Worm (Caenorhabditis elegans) whole organism, L3 larva: ENCODE results near the gene gta-1.
A peak's percentile ranks its signal among the peaks of the same experiment; 100 is the strongest.

ENCODE experiments used
- R02D3.7 ChIP-seq: fragments of 150-350 bp; optimal IDR thresholded peaks from 2 replicates; lab custom pipeline; 2014; ENCODE audit warnings: missing biosample characterization, missing genetic modification characterization
- ZK546.5 ChIP-seq: sonication (generic microtip); optimal IDR thresholded peaks from 2 replicates; lab custom pipeline; 2017; ENCODE audit warnings: missing biosample characterization, missing genetic modification characterization
- ama-1 ChIP-seq: fragments of 150-350 bp; optimal IDR thresholded peaks from 2 replicates; lab custom pipeline; 2018
- ceh-28 ChIP-seq: fragments of 150-350 bp; optimal IDR thresholded peaks from 2 replicates; lab custom pipeline; 2014; ENCODE audit warnings: missing biosample characterization, missing genetic modification reagents, missing genetic modification characterization
- ceh-9 ChIP-seq: sonication (generic microtip); optimal IDR thresholded peaks from 2 replicates; lab custom pipeline; 2018; ENCODE audit warnings: missing biosample characterization, missing genetic modification characterization
- daf-12 ChIP-seq: fragments of 150-350 bp; optimal IDR thresholded peaks from 2 replicates; lab custom pipeline; 2014; ENCODE audit warnings: missing biosample characterization, missing genetic modification reagents, missing genetic modification characterization
- egl-27 ChIP-seq: sonication (generic microtip); optimal IDR thresholded peaks from 4 replicates; lab custom pipeline; 2017; ENCODE audit warnings: missing biosample characterization, missing genetic modification reagents, missing genetic modification characterization
- elt-1 ChIP-seq: fragments of 150-350 bp; optimal IDR thresholded peaks from 2 replicates; lab custom pipeline; 2014; ENCODE audit warnings: missing biosample characterization, missing genetic modification characterization
- elt-3 ChIP-seq, 3 experiments: fragments of 150-350 bp in 1 of 3; sonication (generic microtip) in 2 of 3; optimal IDR thresholded peaks; 2 replicates in 2 of 3; 4 replicates in 1 of 3; lab custom pipeline; 2014 to 2017; ENCODE audit warnings: missing biosample characterization in 3 of 3, missing genetic modification characterization in 3 of 3
- eor-1 ChIP-seq, 2 experiments: fragments of 150-350 bp; optimal IDR thresholded peaks; 2 replicates each; lab custom pipeline; 2014 to 2018; ENCODE audit warnings: missing biosample characterization in 2 of 2, missing genetic modification characterization in 2 of 2
- fkh-10 ChIP-seq: sonication (generic microtip); optimal IDR thresholded peaks from 2 replicates; lab custom pipeline; 2017; ENCODE audit warnings: missing biosample characterization, missing genetic modification reagents, missing genetic modification characterization
- fkh-2 ChIP-seq: fragments of 150-350 bp; optimal IDR thresholded peaks from 2 replicates; lab custom pipeline; 2014; ENCODE audit warnings: missing biosample characterization, missing genetic modification reagents, missing genetic modification characterization
- fos-1 ChIP-seq: fragments of 150-350 bp; optimal IDR thresholded peaks from 2 replicates; lab custom pipeline; 2014; ENCODE audit warnings: missing biosample characterization, missing genetic modification characterization
- hmg-11 ChIP-seq: sonication (generic microtip); optimal IDR thresholded peaks from 2 replicates; lab custom pipeline; 2016; ENCODE audit warnings: missing genetic modification characterization, missing compliant biosample characterization
- lin-15B ChIP-seq: fragments of 150-350 bp; optimal IDR thresholded peaks from 2 replicates; lab custom pipeline; 2014; ENCODE audit warnings: missing biosample characterization, missing genetic modification characterization
- lin-39 ChIP-seq: fragments of 150-350 bp; optimal IDR thresholded peaks from 2 replicates; lab custom pipeline; 2018; ENCODE audit warnings: missing biosample characterization, missing genetic modification reagents, missing genetic modification characterization
- lsy-12 ChIP-seq: sonication (generic microtip); optimal IDR thresholded peaks from 2 replicates; lab custom pipeline; 2016; ENCODE audit warnings: mild to moderate bottlenecking, missing genetic modification characterization, missing compliant biosample characterization
- mdl-1 ChIP-seq: fragments of 150-350 bp; optimal IDR thresholded peaks from 2 replicates; lab custom pipeline; 2014; ENCODE audit warnings: missing biosample characterization, missing genetic modification characterization
- mml-1 ChIP-seq: fragments of 150-350 bp; sonication (generic microtip); optimal IDR thresholded peaks from 3 replicates; lab custom pipeline; 2014; ENCODE audit warnings: missing biosample characterization, missing genetic modification characterization
- nfya-1 ChIP-seq: sonication (generic microtip); optimal IDR thresholded peaks from 2 replicates; lab custom pipeline; 2017; ENCODE audit warnings: missing genetic modification characterization, mild to moderate bottlenecking, missing compliant biosample characterization, antibody characterized with exemption, moderate library complexity; ENCODE audit not compliant: insufficient read depth
- nhr-12 ChIP-seq: fragments of 150-350 bp; optimal IDR thresholded peaks from 2 replicates; lab custom pipeline; 2014; ENCODE audit warnings: missing biosample characterization, missing genetic modification characterization
- nhr-237 ChIP-seq: fragments of 150-350 bp; optimal IDR thresholded peaks from 2 replicates; lab custom pipeline; 2014; ENCODE audit warnings: missing biosample characterization, missing genetic modification characterization
- nhr-28 ChIP-seq: fragments of 150-350 bp; optimal IDR thresholded peaks from 2 replicates; lab custom pipeline; 2014; ENCODE audit warnings: missing biosample characterization, missing genetic modification characterization
- nhr-43 ChIP-seq: sonication (generic microtip); optimal IDR thresholded peaks from 2 replicates; lab custom pipeline; 2016; ENCODE audit warnings: mild to moderate bottlenecking, missing genetic modification characterization, missing compliant biosample characterization; ENCODE audit not compliant: poor library complexity, severe bottlenecking
- nhr-67 ChIP-seq: fragments of 150-350 bp; optimal IDR thresholded peaks from 2 replicates; lab custom pipeline; 2014; ENCODE audit warnings: missing biosample characterization, missing genetic modification characterization
- sea-2 ChIP-seq: fragments of 150-350 bp; sonication (generic microtip); optimal IDR thresholded peaks from 4 replicates; lab custom pipeline; 2014; ENCODE audit warnings: missing biosample characterization, missing genetic modification reagents, missing genetic modification characterization
- snpc-4 ChIP-seq: fragments of 150-350 bp; optimal IDR thresholded peaks from 2 replicates; lab custom pipeline; 2014; ENCODE audit warnings: missing biosample characterization, missing genetic modification characterization
- unc-39 ChIP-seq: sonication (generic microtip); optimal IDR thresholded peaks from 4 replicates; lab custom pipeline; 2017; ENCODE audit warnings: missing biosample characterization, missing genetic modification characterization
- zag-1 ChIP-seq: fragments of 150-350 bp; optimal IDR thresholded peaks from 2 replicates; lab custom pipeline; 2014; ENCODE audit warnings: missing biosample characterization, missing genetic modification characterization
- ztf-4 ChIP-seq: fragments of 150-350 bp; optimal IDR thresholded peaks from 2 replicates; lab custom pipeline; 2014; ENCODE audit warnings: missing biosample characterization, missing genetic modification characterization

Gene gta-1

DNA sequence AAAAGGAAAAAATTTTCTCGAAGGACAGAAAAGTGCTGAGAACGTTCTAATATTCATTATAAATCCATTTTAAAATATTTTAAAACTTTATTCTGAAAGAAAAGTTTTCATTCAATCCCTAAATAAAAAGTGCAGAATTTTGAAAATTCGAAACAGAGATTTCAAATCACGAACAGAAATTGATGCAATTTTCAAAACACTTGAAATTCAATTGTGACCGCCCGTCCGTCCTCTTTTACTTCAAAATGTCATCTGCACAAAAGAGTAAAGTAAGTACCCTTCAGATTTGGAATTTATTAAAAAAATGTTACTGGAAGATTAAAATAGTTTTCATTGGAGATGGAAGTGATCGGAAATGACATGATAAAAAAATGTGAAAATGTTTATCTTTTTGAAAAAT is 8.0 kb downstream of the gta-1 start:
- TF ChIP-seq fkh-10 (GFP tag; lab: Kevin White, UChicago): peak; percentile 62
- TF ChIP-seq ama-1 (lab: Kevin White, UChicago): no peak
- no peak for TF ChIP-seq elt-3 (tag; optimal IDR thresholded peaks at IDR 0.05; lab: Kevin White, UChicago)
- no peak for TF ChIP-seq sea-2 (GFP tag; lab: Kevin White, UChicago)
- TF ChIP-seq ZK546.5 (tag; lab: Kevin White, UChicago): no peak
- TF ChIP-seq lsy-12 (tag; lab: Kevin White, UChicago): no peak
- no peak for TF ChIP-seq unc-39

DNA sequence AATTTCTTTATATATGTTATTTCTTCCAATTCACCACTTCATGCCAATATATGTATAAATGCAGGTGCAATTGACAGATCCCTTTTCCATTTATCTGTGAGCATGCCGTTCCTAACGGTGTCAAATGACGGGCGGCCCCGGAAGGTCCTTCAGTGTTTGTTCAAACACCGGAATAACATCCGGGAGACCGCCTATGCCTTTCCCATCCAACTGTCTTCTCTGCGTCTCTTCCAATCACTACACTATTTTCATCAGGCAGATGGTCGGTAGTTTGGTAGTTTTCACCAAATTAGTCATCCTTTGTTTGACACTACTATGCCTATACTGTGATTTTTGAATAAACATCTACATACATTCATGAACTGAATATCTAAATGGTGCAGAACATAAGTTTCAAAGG is 10.1 kb downstream of the gta-1 start:
- TF ChIP-seq ztf-4 (no peak), mml-1 (no peak), nfya-1 (tag; lab: Kevin White, UChicago) (no peak), ceh-9 (tag; lab: Kevin White, UChicago) (no peak), R02D3.7 (tag; lab: Kevin White, UChicago) (no peak), hmg-11 (tag; lab: Kevin White, UChicago) (no peak), mdl-1 (tag; lab: Kevin White, UChicago) (no peak), eor-1 (tag; optimal IDR thresholded peaks at IDR 0.05; lab: Kevin White, UChicago) (no peak), daf-12 (tag; lab: Kevin White, UChicago) (no peak), ZK546.5 (tag; lab: Kevin White, UChicago) (no peak), nhr-28 (no peak), egl-27 (no peak)
- TF ChIP-seq, all 47 proteins: peak for 0

DNA sequence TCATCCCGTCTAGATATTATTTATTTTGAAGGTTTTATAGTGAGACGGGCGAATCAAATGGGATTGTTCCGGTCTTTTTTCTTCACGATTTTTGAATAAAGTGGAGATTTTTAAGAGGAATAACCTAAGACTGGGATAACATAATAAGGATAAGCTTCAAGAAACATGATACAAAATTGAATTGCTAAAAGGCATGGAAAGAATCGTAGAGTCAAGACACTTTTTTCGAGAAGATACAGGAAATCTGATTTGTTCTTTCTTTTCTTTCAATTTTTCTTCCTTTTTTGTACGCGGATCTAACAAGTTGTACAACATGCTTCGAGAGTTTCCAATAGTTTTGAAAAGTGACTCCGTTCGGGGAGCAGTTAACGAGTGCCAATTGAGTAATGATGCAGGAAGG is 11.0 kb downstream of the gta-1 start:
- TF ChIP-seq nfya-1 (tag; lab: Kevin White, UChicago) (no peak), fkh-10 (GFP tag; lab: Kevin White, UChicago) (peak; percentile 84)

DNA sequence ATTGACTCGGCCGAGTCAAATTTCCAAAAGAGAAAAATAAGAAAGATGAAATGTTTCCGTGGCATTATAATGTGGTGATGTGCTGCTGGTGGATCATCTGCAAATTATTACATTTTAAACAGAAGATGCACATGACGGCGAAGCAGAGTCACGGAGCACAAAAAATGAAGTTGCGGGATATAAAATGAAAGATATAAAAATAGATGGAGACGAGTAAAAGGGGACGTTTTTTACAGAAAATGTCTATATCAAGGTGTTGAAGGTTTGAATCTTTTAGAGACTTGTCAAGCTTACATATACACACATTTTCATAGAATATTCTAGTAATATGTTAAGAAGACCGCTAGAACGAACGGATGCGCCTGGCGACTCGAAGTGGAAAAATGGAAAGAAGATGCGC is 13.9 kb downstream of the gta-1 start, which contains the start of gene ptrg-1:
Gene ptrg-1, minus strand, starts transcription at position 101 of the 400 bp plus-strand sequence.
- no peak for TF ChIP-seq elt-1 (tag; lab: Kevin White, UChicago)
- TF ChIP-seq snpc-4 (tag; lab: Kevin White, UChicago): no peak
- TF ChIP-seq nhr-12 (tag; lab: Kevin White, UChicago): no peak
- TF ChIP-seq daf-12 (tag; lab: Kevin White, UChicago): no peak
- no peak for TF ChIP-seq nhr-237 (tag; lab: Kevin White, UChicago)
- TF ChIP-seq ceh-9 (tag; lab: Kevin White, UChicago): no peak
- TF ChIP-seq R02D3.7 (tag; lab: Kevin White, UChicago): no peak
- no peak for TF ChIP-seq ceh-28 (tag; lab: Kevin White, UChicago)
- TF ChIP-seq nhr-67 (tag; lab: Kevin White, UChicago): no peak
- no peak for TF ChIP-seq nhr-28
- TF ChIP-seq nhr-43: no peak

DNA sequence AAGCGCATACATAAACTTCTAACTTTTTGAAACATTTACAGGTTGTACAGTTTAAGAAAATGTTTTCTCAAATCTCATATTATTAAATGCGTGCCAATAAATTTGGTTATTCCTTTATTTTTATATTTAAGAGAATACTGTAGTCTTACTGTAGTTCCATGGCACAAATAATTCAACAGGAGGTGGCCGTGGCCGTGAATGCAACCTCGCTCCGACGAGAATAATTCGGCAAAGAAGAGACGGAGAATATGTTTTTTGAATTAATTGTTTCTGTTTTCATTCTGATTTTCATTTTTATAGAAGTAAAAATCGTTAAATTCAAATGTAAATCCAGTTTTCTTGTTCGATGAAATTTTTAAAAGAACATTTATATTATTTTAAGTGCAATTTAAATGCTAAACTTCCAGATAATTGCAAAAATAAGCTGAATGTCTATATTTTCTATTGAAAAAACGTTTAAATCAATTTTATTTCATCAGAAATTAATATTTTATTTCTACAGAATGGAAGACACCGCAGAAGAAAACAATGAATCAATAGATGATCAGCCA is 16.9 kb downstream of the gta-1 start, which contains the start of gene gon-4:
Gene gon-4, plus strand, starts transcription at position 501 of the 551 bp plus-strand sequence.
- TF ChIP-seq snpc-4 (tag; lab: Kevin White, UChicago): peak; percentile 29
- peak; percentile 57 for TF ChIP-seq lin-15B (tag; lab: Kevin White, UChicago)
- no peak for TF ChIP-seq lin-39 (tag; lab: Kevin White, UChicago)

DNA sequence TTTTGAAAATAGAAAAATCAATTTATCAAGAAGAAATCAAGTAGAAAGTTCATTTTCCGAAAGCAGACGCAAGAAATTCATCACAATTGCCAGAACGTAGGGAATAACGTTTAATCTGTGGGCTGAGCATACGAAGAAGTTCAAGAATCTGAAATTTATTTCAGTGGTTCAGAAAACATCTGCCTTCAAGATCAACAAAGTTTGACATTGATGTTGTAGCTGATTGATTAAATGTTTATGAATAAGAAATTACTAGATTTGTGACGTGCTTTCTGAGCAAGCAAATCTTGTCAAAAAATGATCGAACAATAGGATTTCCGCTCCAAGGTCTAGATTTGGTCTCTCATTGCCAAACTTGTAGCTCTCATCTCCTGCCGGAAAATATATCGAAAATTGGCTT is 25.7 kb downstream of the gta-1 start, which contains the start of gene K04D7.6:
Gene K04D7.6, minus strand, starts transcription at position 101 of the 400 bp plus-strand sequence.
- TF ChIP-seq R02D3.7 (tag; lab: Kevin White, UChicago) (no peak), ceh-9 (tag; lab: Kevin White, UChicago) (no peak), ama-1 (lab: Kevin White, UChicago) (no peak), mdl-1 (tag; lab: Kevin White, UChicago) (no peak), eor-1 (tag; optimal IDR thresholded peaks at IDR 0.05; lab: Kevin White, UChicago) (no peak), nhr-43 (no peak), fos-1 (tag; lab: Kevin White, UChicago) (no peak), fkh-10 (GFP tag; lab: Kevin White, UChicago) (no peak), nhr-12 (tag; lab: Kevin White, UChicago) (no peak), daf-12 (tag; lab: Kevin White, UChicago) (no peak), elt-1 (tag; lab: Kevin White, UChicago) (no peak), mml-1 (no peak), fkh-2 (no peak), lsy-12 (tag; lab: Kevin White, UChicago) (no peak), nhr-67 (tag; lab: Kevin White, UChicago) (no peak), ZK546.5 (tag; lab: Kevin White, UChicago) (no peak), ceh-28 (tag; lab: Kevin White, UChicago) (no peak), zag-1 (tag; lab: Kevin White, UChicago) (no peak)
